Worm (Caenorhabditis elegans) whole organism, young adult: ENCODE measurements around the gene F14F7.7.
A peak's percentile ranks its signal among the peaks of the same experiment; 100 is the strongest.

Experiments used
- B0019.2 ChIP-seq: fragments of 200-800 bp; sonication (Bioruptor generic); conservative IDR thresholded peaks from 2 replicates; pipeline ENCODE4 v1.3.6; 2022; ENCODE audit warnings: missing genetic modification reagents, missing genetic modification characterization, missing compliant biosample characterization
- B0336.3 ChIP-seq: fragments of 200-800 bp; sonication (Bioruptor generic); IDR thresholded peaks from 2 replicates; pipeline ENCODE4 v1.3.6; 2022; ENCODE audit warnings: missing genetic modification characterization, missing compliant biosample characterization
- C06A6.2 ChIP-seq: fragments of 200-800 bp; sonication (Bioruptor generic); conservative IDR thresholded peaks from 2 replicates; pipeline ENCODE4 v1.3.6; 2022; ENCODE audit warnings: missing genetic modification characterization, missing compliant biosample characterization
- C17E4.6 ChIP-seq: fragments of 200-800 bp; sonication (Bioruptor generic); IDR thresholded peaks from 2 replicates; pipeline ENCODE4 v1.3.6; 2022; ENCODE audit warnings: missing genetic modification reagents, missing genetic modification characterization, missing compliant biosample characterization
- F22D6.2 ChIP-seq: sonication (generic microtip); optimal IDR thresholded peaks from 2 replicates; lab custom pipeline; 2016; ENCODE audit warnings: mild to moderate bottlenecking, missing genetic modification characterization, missing compliant biosample characterization
- T07F8.4 ChIP-seq: sonication (generic microtip); optimal IDR thresholded peaks from 2 replicates; lab custom pipeline; 2016; ENCODE audit warnings: mild to moderate bottlenecking, missing genetic modification characterization, moderate library complexity, missing compliant biosample characterization
- Y53G8AR.9 ChIP-seq: fragments of 200-800 bp; sonication (Bioruptor generic); conservative IDR thresholded peaks from 2 replicates; pipeline ENCODE4 v1.3.6; 2022; ENCODE audit warnings: missing genetic modification reagents, missing genetic modification characterization, missing compliant biosample characterization
- Y56A3A.18 ChIP-seq: fragments of 200-800 bp; sonication (Bioruptor generic); IDR thresholded peaks from 2 replicates; pipeline ENCODE4 v1.3.6; 2022; ENCODE audit warnings: missing genetic modification reagents, missing genetic modification characterization, missing compliant biosample characterization
- Y79H2A.3 ChIP-seq: fragments of 200-800 bp; sonication (Bioruptor generic); conservative IDR thresholded peaks from 2 replicates; pipeline ENCODE4 v1.3.6; 2022; ENCODE audit warnings: missing genetic modification reagents, missing genetic modification characterization, missing compliant biosample characterization
- aptf-2 ChIP-seq: fragments of 200-800 bp; sonication (Bioruptor generic); conservative IDR thresholded peaks from 2 replicates; pipeline ENCODE4 v1.3.6; 2022; ENCODE audit warnings: missing genetic modification reagents, missing genetic modification characterization, missing compliant biosample characterization
- attf-3 ChIP-seq: fragments of 200-800 bp; sonication (Bioruptor generic); conservative IDR thresholded peaks from 2 replicates; pipeline ENCODE4 v1.3.6; 2022; ENCODE audit warnings: missing genetic modification reagents, missing genetic modification characterization, missing compliant biosample characterization
- ceh-40 ChIP-seq: fragments of 200-800 bp; sonication (Bioruptor generic); IDR thresholded peaks from 2 replicates; pipeline ENCODE4 v1.3.6; 2022; ENCODE audit warnings: missing genetic modification characterization, missing compliant biosample characterization
- ceh-79 ChIP-seq: sonication (generic microtip); optimal IDR thresholded peaks from 2 replicates; lab custom pipeline; 2017; ENCODE audit warnings: mild to moderate bottlenecking, missing genetic modification characterization, missing compliant biosample characterization
- dpff-1 ChIP-seq: sonication (generic microtip); optimal IDR thresholded peaks from 2 replicates; lab custom pipeline; 2017; ENCODE audit warnings: mild to moderate bottlenecking, missing genetic modification characterization, missing compliant biosample characterization
- egrh-3 ChIP-seq: fragments of 200-800 bp; sonication (Bioruptor generic); IDR thresholded peaks from 2 replicates; pipeline ENCODE4 v1.3.6; 2022; ENCODE audit warnings: missing genetic modification reagents, missing genetic modification characterization, missing compliant biosample characterization
- gei-17 ChIP-seq: fragments of 200-800 bp; sonication (Bioruptor generic); optimal IDR thresholded peaks from 2 replicates; lab custom pipeline; 2018; ENCODE audit warnings: mild to moderate bottlenecking, missing genetic modification characterization, missing compliant biosample characterization
- hsf-1 ChIP-seq: fragments of 200-800 bp; sonication (Bioruptor generic); IDR thresholded peaks from 2 replicates; pipeline ENCODE4 v1.3.6; 2022; ENCODE audit warnings: missing genetic modification reagents, missing genetic modification characterization, missing compliant biosample characterization
- lin-40 ChIP-seq: sonication (generic microtip); optimal IDR thresholded peaks from 2 replicates; lab custom pipeline; 2016; ENCODE audit warnings: missing genetic modification characterization, mild to moderate bottlenecking, missing compliant biosample characterization, missing genotype, missing genetic modification reagents
- nfya-2 ChIP-seq: fragments of 200-800 bp; sonication (Bioruptor generic); IDR thresholded peaks from 2 replicates; pipeline ENCODE4 v1.3.6; 2022; ENCODE audit warnings: missing genetic modification reagents, missing genetic modification characterization, missing compliant biosample characterization
- nfyb-1 ChIP-seq: fragments of 200-800 bp; sonication (Bioruptor generic); IDR thresholded peaks from 2 replicates; pipeline ENCODE4 v1.3.6; 2022; ENCODE audit warnings: missing genetic modification reagents, missing genetic modification characterization, missing compliant biosample characterization
- nhr-120 ChIP-seq: fragments of 200-800 bp; sonication (Bioruptor generic); IDR thresholded peaks from 2 replicates; pipeline ENCODE4 v1.3.6; 2022; ENCODE audit warnings: missing genetic modification characterization, missing compliant biosample characterization
- nhr-179 ChIP-seq: sonication (generic microtip); optimal IDR thresholded peaks from 2 replicates; lab custom pipeline; 2016; ENCODE audit warnings: mild to moderate bottlenecking, missing genetic modification characterization, missing compliant biosample characterization
- nhr-27 ChIP-seq: fragments of 200-800 bp; sonication (Bioruptor generic); optimal IDR thresholded peaks from 2 replicates; lab custom pipeline; 2018; ENCODE audit warnings: mild to moderate bottlenecking, missing genetic modification characterization, moderate library complexity, missing compliant biosample characterization
- nhr-80 ChIP-seq: sonication (generic microtip); optimal IDR thresholded peaks from 2 replicates; lab custom pipeline; 2016; ENCODE audit warnings: missing genetic modification characterization, missing compliant biosample characterization
- pbrm-1 ChIP-seq: fragments of 200-800 bp; sonication (Bioruptor generic); IDR thresholded peaks from 2 replicates; pipeline ENCODE4 v1.3.6; 2022; ENCODE audit warnings: missing genetic modification reagents, missing genetic modification characterization, missing compliant biosample characterization
- rec-8 ChIP-seq, 2 experiments: sonication (generic microtip); optimal IDR thresholded peaks; 2 replicates each; lab custom pipeline; 2016; ENCODE audit warnings: mild to moderate bottlenecking in 2 of 2, missing genetic modification characterization in 2 of 2, missing genetic modification reagents in 2 of 2, missing genotype in 2 of 2, missing biosample characterization in 1 of 2, missing compliant biosample characterization in 1 of 2, moderate library complexity in 1 of 2
- repo-1 ChIP-seq: sonication (generic microtip); optimal IDR thresholded peaks from 2 replicates; lab custom pipeline; 2017; ENCODE audit warnings: mild to moderate bottlenecking, missing genetic modification characterization, missing compliant biosample characterization
- sea-2 ChIP-seq: fragments of 200-800 bp; sonication (Bioruptor generic); IDR thresholded peaks from 2 replicates; pipeline ENCODE4 v1.3.6; 2022; ENCODE audit warnings: missing genetic modification characterization, missing compliant biosample characterization
- snpc-1.3 ChIP-seq: sonication (generic microtip); optimal IDR thresholded peaks from 2 replicates; lab custom pipeline; 2017; ENCODE audit warnings: missing genetic modification characterization, mild to moderate bottlenecking, missing compliant biosample characterization, antibody characterized with exemption, moderate library complexity, missing genotype, missing genetic modification reagents; ENCODE audit not compliant: insufficient read depth
- sptf-2 ChIP-seq: fragments of 200-800 bp; sonication (Bioruptor generic); optimal IDR thresholded peaks from 2 replicates; lab custom pipeline; 2018; ENCODE audit warnings: mild to moderate bottlenecking, missing genetic modification characterization, missing compliant biosample characterization
- tbx-9 ChIP-seq: sonication (generic microtip); optimal IDR thresholded peaks from 2 replicates; lab custom pipeline; 2016; ENCODE audit warnings: borderline replicate concordance, missing genetic modification characterization, inconsistent platforms, missing compliant biosample characterization
- tlf-1 ChIP-seq: fragments of 200-800 bp; sonication (Bioruptor generic); optimal IDR thresholded peaks from 2 replicates; lab custom pipeline; 2018; ENCODE audit warnings: mild to moderate bottlenecking, missing genetic modification characterization, missing compliant biosample characterization
- unc-130 ChIP-seq: sonication (generic microtip); optimal IDR thresholded peaks from 2 replicates; lab custom pipeline; 2016; ENCODE audit warnings: missing genetic modification reagents, missing genetic modification characterization, missing compliant biosample characterization
- xnd-1 ChIP-seq: sonication (generic microtip); optimal IDR thresholded peaks from 2 replicates; lab custom pipeline; 2016; ENCODE audit warnings: missing genotype, missing genetic modification reagents, missing genetic modification characterization, missing compliant biosample characterization
- zfh-2 ChIP-seq: fragments of 200-800 bp; sonication (Bioruptor generic); conservative IDR thresholded peaks from 2 replicates; pipeline ENCODE4 v1.3.6; 2022; ENCODE audit warnings: missing genetic modification reagents, missing genetic modification characterization, missing compliant biosample characterization
- ztf-22 ChIP-seq: fragments of 200-800 bp; sonication (Bioruptor generic); optimal IDR thresholded peaks from 2 replicates; lab custom pipeline; 2018; ENCODE audit warnings: mild to moderate bottlenecking, missing genetic modification characterization, moderate library complexity, missing compliant biosample characterization
- ztf-28 ChIP-seq: fragments of 200-800 bp; sonication (Bioruptor generic); IDR thresholded peaks from 2 replicates; pipeline ENCODE4 v1.3.6; 2022; ENCODE audit warnings: missing genetic modification reagents, missing genetic modification characterization, missing compliant biosample characterization

The F14F7.7 gene

DNA sequence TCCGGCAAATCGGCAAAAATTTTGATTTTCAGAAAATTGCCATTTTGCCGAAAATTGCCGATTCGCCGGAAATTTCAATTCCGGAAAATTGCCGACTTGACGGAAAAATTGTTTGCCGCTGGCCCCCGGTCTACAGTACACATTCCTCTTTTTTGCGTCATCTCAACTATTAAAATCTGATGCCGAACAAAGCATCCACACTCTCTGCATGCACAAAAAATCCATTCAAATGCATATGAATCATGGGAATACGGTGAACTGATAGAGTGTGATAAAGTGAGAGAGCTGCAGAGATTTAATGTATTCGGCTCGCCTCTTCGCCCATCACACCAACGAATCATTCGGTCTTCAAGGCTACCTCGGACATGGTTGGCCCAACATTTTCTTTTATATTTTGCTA lies at the start of gene F14F7.7:
Gene F14F7.7 (plus strand): TSS at position 354 of the 400 bp plus-strand sequence.
- TF ChIP-seq attf-3: no peak
- TF ChIP-seq gei-17: no peak
- TF ChIP-seq tlf-1: no peak

ce11 chrIII:12987418-12987817 lies 43.3 kb upstream of the F14F7.7 start, which contains the start of gene ZK1010.5:
TSS of gene ZK1010.5 (minus strand) at chrIII:12987518.
- TF ChIP-seq unc-130: no peak
- TF ChIP-seq ceh-79 (tag; lab: Kevin White, UChicago): no peak
- TF ChIP-seq nhr-80: no peak
- TF ChIP-seq tbx-9 (tag; lab: Kevin White, UChicago): no peak
- no peak for TF ChIP-seq ceh-40 (GFP tag; lab: Robert Waterston, UW)
- no peak for TF ChIP-seq gei-17
- no peak for TF ChIP-seq F22D6.2 (tag; lab: Kevin White, UChicago)
- TF ChIP-seq B0019.2 (GFP tag; lab: Robert Waterston, UW): no peak
- TF ChIP-seq sea-2 (GFP tag; lab: Robert Waterston, UW): no peak
- TF ChIP-seq ztf-28: no peak
- TF ChIP-seq nhr-179 (tag; lab: Kevin White, UChicago): no peak
- TF ChIP-seq pbrm-1 (GFP tag; lab: Robert Waterston, UW): no peak
- TF ChIP-seq T07F8.4 (tag; lab: Kevin White, UChicago): no peak
- no peak for TF ChIP-seq nfya-2 (GFP tag; lab: Robert Waterston, UW)
- TF ChIP-seq repo-1 (tag; lab: Kevin White, UChicago): no peak
- no peak for TF ChIP-seq sptf-2

ce11 chrIII:12990997-12991396 lies 39.7 kb upstream of the F14F7.7 start, which contains the start of gene ZK1010.12:
TSS of gene ZK1010.12 (plus strand) at chrIII:12991297.
- TF ChIP-seq Y79H2A.3 (GFP tag; lab: Robert Waterston, UW) (no peak), nhr-27 (no peak), C17E4.6 (GFP tag; lab: Robert Waterston, UW) (no peak), xnd-1 (tag; lab: Kevin White, UChicago) (no peak), tlf-1 (no peak), ztf-22 (no peak), lin-40 (no peak), Y53G8AR.9 (GFP tag; lab: Robert Waterston, UW) (no peak), dpff-1 (tag; lab: Kevin White, UChicago) (no peak), gei-17 (no peak), Y56A3A.18 (no peak), B0336.3 (GFP tag; lab: Robert Waterston, UW) (no peak), hsf-1 (no peak), nfyb-1 (no peak)

DNA sequence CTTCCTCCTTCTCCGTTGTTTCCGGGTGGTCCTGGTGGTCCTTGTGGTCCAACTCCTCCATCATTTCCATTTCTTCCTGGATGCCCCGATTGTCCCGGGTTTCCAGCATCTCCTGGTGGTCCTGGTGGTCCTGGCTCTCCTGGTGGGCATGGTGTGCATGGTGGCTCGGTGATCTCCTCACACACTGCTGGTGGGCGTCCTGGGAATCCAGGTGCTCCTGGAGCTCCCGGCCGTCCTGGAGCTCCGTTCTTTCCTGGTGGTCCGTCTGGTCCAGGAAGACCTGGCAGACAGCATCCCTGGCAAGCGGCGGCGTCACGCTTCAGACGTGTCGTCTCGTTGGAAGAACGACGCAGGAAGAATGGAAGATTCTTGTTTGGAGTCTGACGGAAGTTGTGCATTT lies 37.6 kb upstream of the F14F7.7 start:
- TF ChIP-seq nhr-120 (no peak), zfh-2 (GFP tag; lab: Robert Waterston, UW) (peak; percentile 82), ceh-40 (GFP tag; lab: Robert Waterston, UW) (no peak), Y53G8AR.9 (GFP tag; lab: Robert Waterston, UW) (no peak), aptf-2 (GFP tag; lab: Robert Waterston, UW) (no peak), snpc-1.3 (no peak), egrh-3 (GFP tag; lab: Robert Waterston, UW) (peak; percentile 84; the same call in 1 of the 2 replicates), C06A6.2 (GFP tag; lab: Robert Waterston, UW) (no peak), rec-8 (tag; optimal IDR thresholded peaks at IDR 0.05; lab: Kevin White, UChicago) (no peak)
- TF ChIP-seq, all 124 proteins: peak for 2
